Worm (Caenorhabditis elegans): Measurements from ENCODE around the gene rps-29.

rps-29 gene

DNA sequence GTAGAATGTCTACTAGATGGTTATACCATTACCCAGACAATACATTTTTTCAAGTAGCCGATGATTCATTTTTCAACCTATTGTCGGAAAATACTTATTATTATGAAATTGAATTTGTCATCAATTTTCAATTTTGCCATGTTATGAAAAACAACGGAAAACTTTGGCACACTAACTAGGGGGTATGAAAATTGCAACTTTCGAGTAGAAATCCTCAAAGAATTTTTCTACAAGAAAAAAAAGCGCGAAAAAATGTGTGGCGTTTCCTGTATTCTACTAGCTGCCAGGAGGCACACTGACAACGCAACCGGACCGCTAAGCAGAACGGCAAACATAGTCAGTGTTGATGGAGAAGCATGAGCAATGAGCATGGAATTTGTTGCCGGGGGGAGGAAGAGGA, 39.7 kb upstream of the rps-29 start:
- TF ChIP-seq unc-55 (GFP tag; optimal IDR thresholded peaks at IDR 0.05) (no peak), che-1 (tag; optimal IDR thresholded peaks at IDR 0.05) (no peak), hlh-8 (tag; optimal IDR thresholded peaks at IDR 0.05) (no peak), gmeb-2 (tag; optimal IDR thresholded peaks at IDR 0.05) (no peak), tbx-2 (tag; optimal IDR thresholded peaks at IDR 0.05) (no peak), K02D7.2 (tag; optimal IDR thresholded peaks at IDR 0.05) (no peak), ceh-6 (GFP tag; optimal IDR thresholded peaks at IDR 0.05) (no peak), ceh-2 (tag; optimal IDR thresholded peaks at IDR 0.05) (no peak), odd-2 (tag; optimal IDR thresholded peaks at IDR 0.05) (no peak), ceh-48 (tag; optimal IDR thresholded peaks at IDR 0.05) (no peak), fax-1 (tag; optimal IDR thresholded peaks at IDR 0.05) (no peak), madf-2 (tag; optimal IDR thresholded peaks at IDR 0.05) (no peak)

ce11 chrIII:757981-758380, 36.1 kb upstream of the rps-29 start, which contains the start of gene T17H7.7:
Gene T17H7.7 (minus strand): TSS chrIII:758081.
- no peak for TF ChIP-seq T23F11.4 (GFP tag; optimal IDR thresholded peaks at IDR 0.05)
- TF ChIP-seq elt-4 (tag; optimal IDR thresholded peaks at IDR 0.05) = no peak
- TF ChIP-seq ceh-9 (tag; optimal IDR thresholded peaks at IDR 0.05) = no peak
- no peak for TF ChIP-seq ets-4 (tag; optimal IDR thresholded peaks at IDR 0.05)
- TF ChIP-seq ceh-6 (GFP tag; optimal IDR thresholded peaks at IDR 0.05) = no peak
- no peak for TF ChIP-seq pat-9 (tag; optimal IDR thresholded peaks at IDR 0.05)
- TF ChIP-seq pax-1 (tag; optimal IDR thresholded peaks at IDR 0.05) = no peak

ce11 chrIII:759675-760074, 34.4 kb upstream of the rps-29 start:
- TF ChIP-seq sox-2 (GFP tag; IDR thresholded peaks at IDR 0.05) = no peak
- no peak for TF ChIP-seq elt-2 (tag; optimal IDR thresholded peaks at IDR 0.05)
- TF ChIP-seq hlh-8 (tag; optimal IDR thresholded peaks at IDR 0.05) = no peak
- TF ChIP-seq tbx-2 (tag; optimal IDR thresholded peaks at IDR 0.05) = no peak
- no peak for TF ChIP-seq ceh-34 (tag; optimal IDR thresholded peaks at IDR 0.05)
- TF ChIP-seq F13H6.1 (tag; optimal IDR thresholded peaks at IDR 0.05) = no peak
- no peak for TF ChIP-seq mec-3 (tag; optimal IDR thresholded peaks at IDR 0.05; ENCODE audit: borderline replicate concordance)
- no peak for TF ChIP-seq elt-4 (tag; optimal IDR thresholded peaks at IDR 0.05)
- TF ChIP-seq ceh-30 (tag; optimal IDR thresholded peaks at IDR 0.05) = no peak
- TF ChIP-seq madf-2 (tag; optimal IDR thresholded peaks at IDR 0.05) = no peak
- no peak for TF ChIP-seq che-1 (tag; optimal IDR thresholded peaks at IDR 0.05)

ce11 chrIII:761476-761875, 32.6 kb upstream of the rps-29 start, which contains the start of gene nlp-52:
Gene nlp-52 (plus strand): TSS chrIII:761776.
- TF ChIP-seq gmeb-2 (tag; optimal IDR thresholded peaks at IDR 0.05) (no peak), odd-2 (tag; optimal IDR thresholded peaks at IDR 0.05) (no peak), nhr-11 (tag; optimal IDR thresholded peaks at IDR 0.05) (no peak), che-1 (tag; optimal IDR thresholded peaks at IDR 0.05) (no peak), Y22D7AL.16 (tag; optimal IDR thresholded peaks at IDR 0.05) (no peak), pqm-1 (tag; optimal IDR thresholded peaks at IDR 0.05) (no peak), zip-5 (tag; optimal IDR thresholded peaks at IDR 0.05) (no peak), F13H6.1 (tag; optimal IDR thresholded peaks at IDR 0.05) (no peak), ceh-14 (tag; optimal IDR thresholded peaks at IDR 0.05) (no peak), nfya-1 (tag; optimal IDR thresholded peaks at IDR 0.05) (no peak), hlh-8 (tag; optimal IDR thresholded peaks at IDR 0.05) (no peak), pax-1 (tag; optimal IDR thresholded peaks at IDR 0.05) (no peak), lin-11 (tag; optimal IDR thresholded peaks at IDR 0.05) (no peak), K02D7.2 (tag; optimal IDR thresholded peaks at IDR 0.05) (no peak), hlh-6 (tag; optimal IDR thresholded peaks at IDR 0.05) (no peak), sdc-2 (tag; optimal IDR thresholded peaks at IDR 0.05) (no peak), tbx-7 (tag; optimal IDR thresholded peaks at IDR 0.05) (no peak), fkh-10 (GFP tag; optimal IDR thresholded peaks at IDR 0.05) (no peak)

DNA sequence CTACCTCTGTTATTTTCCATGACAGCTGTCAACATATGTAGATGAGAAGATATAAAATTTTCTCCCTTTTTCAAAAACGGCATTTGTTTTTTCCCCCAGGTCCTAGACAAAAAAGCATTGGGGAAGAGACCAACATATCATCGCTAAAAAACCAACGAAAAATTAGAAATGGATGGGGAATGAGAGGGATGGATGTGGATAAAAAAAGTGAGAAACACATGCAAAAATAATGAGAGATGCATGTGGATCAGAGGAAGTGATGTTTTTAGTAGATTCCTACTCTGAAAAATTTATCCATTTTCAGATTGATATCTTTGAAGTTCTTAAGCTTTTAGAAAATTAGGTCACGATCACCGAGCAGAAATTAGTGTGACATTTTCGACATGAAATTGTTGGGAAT, 31.6 kb upstream of the rps-29 start:
- TF ChIP-seq pat-9 (tag; optimal IDR thresholded peaks at IDR 0.05) (no peak), pag-3 (tag; optimal IDR thresholded peaks at IDR 0.05; ENCODE audit: borderline replicate concordance) (no peak), tbx-2 (tag; optimal IDR thresholded peaks at IDR 0.05) (no peak), ceh-34 (tag; optimal IDR thresholded peaks at IDR 0.05) (no peak), hlh-13 (GFP tag; optimal IDR thresholded peaks at IDR 0.05) (no peak), eyg-1 (tag; optimal IDR thresholded peaks at IDR 0.05) (no peak), tbx-7 (tag; optimal IDR thresholded peaks at IDR 0.05) (no peak), nfya-1 (tag; optimal IDR thresholded peaks at IDR 0.05) (no peak), hlh-6 (tag; optimal IDR thresholded peaks at IDR 0.05) (no peak), ceh-9 (tag; optimal IDR thresholded peaks at IDR 0.05) (no peak), ceh-19 (GFP tag; optimal IDR thresholded peaks at IDR 0.05) (no peak), elt-4 (tag; optimal IDR thresholded peaks at IDR 0.05) (no peak), fax-1 (tag; optimal IDR thresholded peaks at IDR 0.05) (no peak), npax-4 (tag; optimal IDR thresholded peaks at IDR 0.05) (no peak)

All from whole organism, late embryonic.